Worm (Caenorhabditis elegans) whole organism, L4 larva: ENCODE measurements around the gene osm-11.

Experiments used
- D1046.2 ChIP-seq: fragments of 200-800 bp; sonication (Bioruptor generic); IDR thresholded peaks from 2 replicates; pipeline ENCODE4 v1.3.6; 2022; ENCODE audit warnings: missing genetic modification characterization, missing compliant biosample characterization
- F10B5.3 ChIP-seq: sonication (generic microtip); optimal IDR thresholded peaks from 2 replicates; lab custom pipeline; 2016; ENCODE audit warnings: mild to moderate bottlenecking, missing genetic modification characterization, missing compliant biosample characterization
- F37D6.2 ChIP-seq: sonication (generic microtip); optimal IDR thresholded peaks from 2 replicates; lab custom pipeline; 2016; ENCODE audit warnings: mild to moderate bottlenecking, missing genetic modification characterization, missing compliant biosample characterization
- F49E8.2 ChIP-seq: sonication (generic microtip); optimal IDR thresholded peaks from 2 replicates; lab custom pipeline; 2016; ENCODE audit warnings: missing compliant biosample characterization, mild to moderate bottlenecking, missing genetic modification characterization, borderline replicate concordance
- R02D3.7 ChIP-seq: fragments of 150-350 bp; sonication (generic microtip); optimal IDR thresholded peaks from 3 replicates; lab custom pipeline; 2014; ENCODE audit warnings: missing biosample characterization, missing genetic modification characterization
- T26A8.4 ChIP-seq: fragments of 200-800 bp; sonication (Bioruptor generic); IDR thresholded peaks from 2 replicates; pipeline ENCODE4 v1.3.6; 2022; ENCODE audit warnings: missing genetic modification characterization, missing compliant biosample characterization
- Y105C5A.15 ChIP-seq: fragments of 200-800 bp; sonication (Bioruptor generic); IDR thresholded peaks from 2 replicates; pipeline ENCODE4 v1.3.6; 2022; ENCODE audit warnings: missing genetic modification characterization, missing compliant biosample characterization
- Y48G9A.11 ChIP-seq: fragments of 200-800 bp; sonication (Bioruptor generic); IDR thresholded peaks from 2 replicates; pipeline ENCODE4 v1.3.6; 2022; ENCODE audit warnings: missing genetic modification reagents, missing genetic modification characterization, missing compliant biosample characterization
- Y5F2A.4 ChIP-seq: fragments of 200-800 bp; sonication (Bioruptor generic); optimal IDR thresholded peaks from 2 replicates; lab custom pipeline; 2018; ENCODE audit warnings: mild to moderate bottlenecking, missing genetic modification characterization, missing compliant biosample characterization
- ZK546.5 ChIP-seq, 2 experiments: sonication (generic microtip); optimal IDR thresholded peaks; 2 replicates each; lab custom pipeline; 2017; ENCODE audit warnings: missing biosample characterization in 2 of 2, missing genetic modification characterization in 2 of 2
- aha-1 ChIP-seq: fragments of 150-350 bp; peaks from one replicate; lab custom pipeline; 2014; ENCODE audit warnings: missing biosample characterization, missing genetic modification characterization
- ceh-62 ChIP-seq: sonication (generic microtip); optimal IDR thresholded peaks from 2 replicates; lab custom pipeline; 2017; ENCODE audit warnings: missing biosample characterization, missing genetic modification characterization
- ces-1 ChIP-seq: fragments of 150-350 bp; sonication (generic microtip); optimal IDR thresholded peaks from 4 replicates; lab custom pipeline; 2014; ENCODE audit warnings: missing biosample characterization, missing genetic modification reagents, missing genetic modification characterization
- cey-2 ChIP-seq: sonication (generic microtip); optimal IDR thresholded peaks from 3 replicates; lab custom pipeline; 2017; ENCODE audit warnings: missing genetic modification characterization, mild to moderate bottlenecking, missing compliant biosample characterization, antibody characterized with exemption, borderline replicate concordance; ENCODE audit not compliant: insufficient read depth
- ctbp-1 ChIP-seq: fragments of 200-800 bp; sonication (Bioruptor generic); IDR thresholded peaks from 2 replicates; pipeline ENCODE4 v1.3.6; 2022; ENCODE audit warnings: missing genetic modification reagents, missing genetic modification characterization, missing compliant biosample characterization
- daf-19 ChIP-seq: fragments of 200-800 bp; sonication (Bioruptor generic); conservative IDR thresholded peaks from 2 replicates; pipeline ENCODE4 v1.3.6; 2022; ENCODE audit warnings: missing genetic modification characterization, missing compliant biosample characterization
- daf-8 ChIP-seq: fragments of 200-800 bp; sonication (Bioruptor generic); IDR thresholded peaks from 2 replicates; pipeline ENCODE4 v1.3.6; 2022; ENCODE audit warnings: missing genetic modification characterization, missing compliant biosample characterization
- dmd-6 ChIP-seq: fragments of 200-800 bp; sonication (Bioruptor generic); IDR thresholded peaks from 2 replicates; pipeline ENCODE4 v1.3.6; 2022; ENCODE audit warnings: missing genetic modification reagents, missing genetic modification characterization, missing compliant biosample characterization
- duxl-1 ChIP-seq: sonication (generic microtip); optimal IDR thresholded peaks from 2 replicates; lab custom pipeline; 2016; ENCODE audit warnings: mild to moderate bottlenecking, missing genetic modification characterization, moderate library complexity, missing compliant biosample characterization; ENCODE audit not compliant: poor library complexity
- dve-1 ChIP-seq: sonication (generic microtip); optimal IDR thresholded peaks from 2 replicates; lab custom pipeline; 2017; ENCODE audit warnings: antibody characterized with exemption, mild to moderate bottlenecking, missing genetic modification characterization, missing compliant biosample characterization; ENCODE audit not compliant: insufficient read depth
- egl-27 ChIP-seq: sonication (generic microtip); optimal IDR thresholded peaks from 3 replicates; lab custom pipeline; 2017; ENCODE audit warnings: missing biosample characterization, missing genetic modification reagents, missing genetic modification characterization
- fkh-10 ChIP-seq: fragments of 150-350 bp; optimal IDR thresholded peaks from 2 replicates; lab custom pipeline; 2014; ENCODE audit warnings: missing biosample characterization, missing genetic modification reagents, missing genetic modification characterization
- fos-1 ChIP-seq: fragments of 150-350 bp; optimal IDR thresholded peaks from 2 replicates; lab custom pipeline; 2014; ENCODE audit warnings: missing biosample characterization, missing genetic modification characterization
- hmg-1.1 ChIP-seq: fragments of 200-800 bp; sonication (Bioruptor generic); IDR thresholded peaks from 2 replicates; pipeline ENCODE4 v1.3.6; 2022; ENCODE audit warnings: missing genetic modification reagents, missing genetic modification characterization, missing compliant biosample characterization
- jun-1 ChIP-seq: fragments of 150-350 bp; optimal IDR thresholded peaks from 2 replicates; lab custom pipeline; 2014; ENCODE audit warnings: missing biosample characterization, missing genetic modification reagents, missing genetic modification characterization
- lim-7 ChIP-seq: fragments of 200-800 bp; sonication (Bioruptor generic); IDR thresholded peaks from 2 replicates; pipeline ENCODE4 v1.3.6; 2022; ENCODE audit warnings: missing genetic modification characterization, missing compliant biosample characterization
- lin-13 ChIP-seq: fragments of 150-350 bp; optimal IDR thresholded peaks from 2 replicates; lab custom pipeline; 2014; ENCODE audit warnings: missing biosample characterization, missing genetic modification reagents, missing genetic modification characterization
- lin-15B ChIP-seq: fragments of 150-350 bp; sonication (generic microtip); optimal IDR thresholded peaks from 3 replicates; lab custom pipeline; 2014; ENCODE audit warnings: missing biosample characterization, missing genetic modification characterization
- lin-39 ChIP-seq: fragments of 150-350 bp; optimal IDR thresholded peaks from 2 replicates; lab custom pipeline; 2014; ENCODE audit warnings: missing biosample characterization, missing genetic modification reagents, missing genetic modification characterization
- lir-3 ChIP-seq: sonication (generic microtip); optimal IDR thresholded peaks from 2 replicates; lab custom pipeline; 2016; ENCODE audit warnings: mild to moderate bottlenecking, missing genetic modification characterization, missing compliant biosample characterization
- lsy-2 ChIP-seq, 2 experiments: fragments of 150-350 bp in 1 of 2; sonication (generic microtip) in 1 of 2; optimal IDR thresholded peaks; 2 replicates each; lab custom pipeline; 2014 to 2017; ENCODE audit warnings: missing biosample characterization in 2 of 2, missing genetic modification characterization in 2 of 2
- madf-5 ChIP-seq, 2 experiments: fragments of 200-800 bp; sonication (Bioruptor generic); IDR thresholded peaks; 2 replicates each; pipeline ENCODE4 v1.3.6; 2022; ENCODE audit warnings: missing compliant biosample characterization in 2 of 2, missing genetic modification characterization in 2 of 2
- nhr-10 ChIP-seq: fragments of 150-350 bp; optimal IDR thresholded peaks from 2 replicates; lab custom pipeline; 2014; ENCODE audit warnings: missing biosample characterization, missing genetic modification characterization
- nhr-11 ChIP-seq: fragments of 150-350 bp; optimal IDR thresholded peaks from 2 replicates; lab custom pipeline; 2014; ENCODE audit warnings: missing biosample characterization, missing genetic modification characterization
- nhr-111 ChIP-seq: fragments of 200-800 bp; sonication (Bioruptor generic); optimal IDR thresholded peaks from 2 replicates; lab custom pipeline; 2018; ENCODE audit warnings: mild to moderate bottlenecking, missing genetic modification characterization, missing compliant biosample characterization
- nhr-237 ChIP-seq: sonication (generic microtip); optimal IDR thresholded peaks from 2 replicates; lab custom pipeline; 2017; ENCODE audit warnings: missing biosample characterization, missing genetic modification characterization
- nhr-41 ChIP-seq: fragments of 200-800 bp; sonication (Bioruptor generic); IDR thresholded peaks from 2 replicates; pipeline ENCODE4 v1.3.6; 2022; ENCODE audit warnings: missing genetic modification reagents, missing genetic modification characterization, missing compliant biosample characterization
- nhr-48 ChIP-seq: sonication (generic microtip); optimal IDR thresholded peaks from 2 replicates; lab custom pipeline; 2016; ENCODE audit warnings: mild to moderate bottlenecking, missing genetic modification characterization, missing compliant biosample characterization
- pha-4 ChIP-seq, 2 experiments: fragments of 150-350 bp in 1 of 2; fragments of 200-800 bp in 1 of 2; sonication (Bioruptor generic) in 1 of 2; IDR thresholded peaks in 1 of 2; optimal IDR thresholded peaks in 1 of 2; 2 replicates each; pipeline versions ENCODE4 v1.3.6 to Lab custom; 2014 to 2022; ENCODE audit warnings: missing genetic modification characterization in 2 of 2, missing genetic modification reagents in 2 of 2, missing biosample characterization in 1 of 2, missing compliant biosample characterization in 1 of 2
- php-3 ChIP-seq: fragments of 200-800 bp; sonication (Bioruptor generic); IDR thresholded peaks from 2 replicates; pipeline ENCODE4 v1.3.6; 2022; ENCODE audit warnings: missing genetic modification reagents, missing genetic modification characterization, missing compliant biosample characterization
- pqm-1 ChIP-seq: sonication (generic microtip); optimal IDR thresholded peaks from 2 replicates; lab custom pipeline; 2017; ENCODE audit warnings: missing biosample characterization, missing genetic modification characterization
- skn-1 ChIP-seq: fragments of 150-350 bp; optimal IDR thresholded peaks from 2 replicates; lab custom pipeline; 2014; ENCODE audit warnings: missing biosample characterization, missing genetic modification characterization
- snpc-4 ChIP-seq: fragments of 150-350 bp; optimal IDR thresholded peaks from 2 replicates; lab custom pipeline; 2014; ENCODE audit warnings: missing biosample characterization, missing genetic modification characterization
- spr-3 ChIP-seq: fragments of 200-800 bp; sonication (Bioruptor generic); optimal IDR thresholded peaks from 2 replicates; lab custom pipeline; 2018; ENCODE audit warnings: mild to moderate bottlenecking, missing genetic modification characterization, missing compliant biosample characterization
- tra-1 ChIP-seq: fragments of 200-800 bp; sonication (Bioruptor generic); IDR thresholded peaks from 2 replicates; pipeline ENCODE4 v1.3.6; 2022; ENCODE audit warnings: missing genetic modification reagents, missing genetic modification characterization, missing compliant biosample characterization
- unc-130 ChIP-seq: sonication (generic microtip); optimal IDR thresholded peaks from 2 replicates; lab custom pipeline; 2016; ENCODE audit warnings: missing genetic modification reagents, missing genetic modification characterization, missing compliant biosample characterization
- zag-1 ChIP-seq: fragments of 150-350 bp; optimal IDR thresholded peaks from 2 replicates; lab custom pipeline; 2014; ENCODE audit warnings: missing biosample characterization, missing genetic modification characterization
- zfp-2 ChIP-seq: sonication (generic microtip); optimal IDR thresholded peaks from 2 replicates; lab custom pipeline; 2016; ENCODE audit warnings: mild to moderate bottlenecking, missing genetic modification characterization, missing compliant biosample characterization
- zfp-3 ChIP-seq: fragments of 200-800 bp; sonication (Bioruptor generic); conservative IDR thresholded peaks from 2 replicates; pipeline ENCODE4 v1.3.6; 2022; ENCODE audit warnings: missing genetic modification reagents, missing genetic modification characterization, missing compliant biosample characterization
- zip-2 ChIP-seq: fragments of 150-350 bp; optimal IDR thresholded peaks from 2 replicates; lab custom pipeline; 2014; ENCODE audit warnings: missing biosample characterization, missing genetic modification characterization
- ztf-11 ChIP-seq: fragments of 150-350 bp; optimal IDR thresholded peaks from 2 replicates; lab custom pipeline; 2014; ENCODE audit warnings: missing biosample characterization, missing genetic modification characterization

osm-11 gene

ce11 chrX:17423894-17424594, 2.7 kb upstream of the osm-11 start (continued):
- TF ChIP-seq ceh-62 = no peak
- TF ChIP-seq nhr-11 (tag; lab: Kevin White, UChicago) = no peak
- no peak for TF ChIP-seq F49E8.2 (tag; lab: Kevin White, UChicago)
- no peak for TF ChIP-seq Y105C5A.15
- TF ChIP-seq ZK546.5 (tag; optimal IDR thresholded peaks at IDR 0.05; lab: Kevin White, UChicago) = no peak
- TF ChIP-seq dmd-6 (GFP tag; lab: Robert Waterston, UW) = peak; percentile 38; the same call in 1 of the 2 replicates
- no peak for TF ChIP-seq jun-1
- no peak for TF ChIP-seq lir-3 (tag; lab: Kevin White, UChicago)
- TF ChIP-seq madf-5 (GFP tag; IDR thresholded peaks at IDR 0.05; lab: Robert Waterston, UW) = no peak
- no peak for TF ChIP-seq T26A8.4
- no peak for TF ChIP-seq fos-1 (tag; lab: Kevin White, UChicago)
- no peak for TF ChIP-seq nhr-10 (tag; lab: Kevin White, UChicago)
- 0 out of 2 replicates have a peak, but pooled peaks have one; percentile 12 for TF ChIP-seq tra-1 (GFP tag; lab: Robert Waterston, UW)
- TF ChIP-seq duxl-1 (tag; lab: Kevin White, UChicago) = no peak
- TF ChIP-seq daf-8 (GFP tag; lab: Robert Waterston, UW) = no peak
- no peak for TF ChIP-seq nhr-41 (GFP tag; lab: Robert Waterston, UW)
- TF ChIP-seq ces-1 (GFP tag; lab: Kevin White, UChicago) = no peak
- no peak for TF ChIP-seq Y5F2A.4 (GFP tag; lab: Kevin White, UChicago)
- TF ChIP-seq ztf-11 (tag; lab: Kevin White, UChicago) = no peak
- no peak for TF ChIP-seq zfp-3
- TF ChIP-seq hmg-1.1 = no peak
- TF ChIP-seq lsy-2 (tag; optimal IDR thresholded peaks at IDR 0.05; lab: Kevin White, UChicago) = no peak
- TF ChIP-seq R02D3.7 = no peak
- no peak for TF ChIP-seq lin-39 (tag; lab: Kevin White, UChicago)
- no peak for TF ChIP-seq pqm-1 (tag; lab: Kevin White, UChicago)
- TF ChIP-seq skn-1 = no peak
- no peak for TF ChIP-seq daf-19 (GFP tag; lab: Robert Waterston, UW)
- no peak for TF ChIP-seq zip-2 (tag; lab: Kevin White, UChicago)
- no peak for TF ChIP-seq egl-27
- TF ChIP-seq F37D6.2 (tag; lab: Kevin White, UChicago) = no peak
- no peak for TF ChIP-seq lim-7 (GFP tag; lab: Robert Waterston, UW)
- no peak for TF ChIP-seq php-3 (GFP tag; lab: Robert Waterston, UW)
- TF ChIP-seq snpc-4 (tag; lab: Kevin White, UChicago) = no peak
- TF ChIP-seq F10B5.3 (tag; lab: Kevin White, UChicago) = no peak
- TF ChIP-seq zfp-2 = no peak
- TF ChIP-seq lin-15B (tag; lab: Kevin White, UChicago) = no peak
- TF ChIP-seq dve-1 = peak; percentile 4
- TF ChIP-seq nhr-237 = no peak
- TF ChIP-seq aha-1 (tag; lab: Kevin White, UChicago) = peak; percentile 44
- no peak for TF ChIP-seq unc-130 (GFP tag; lab: Kevin White, UChicago)
- TF ChIP-seq fkh-10 = no peak
- no peak for TF ChIP-seq cey-2 (tag; lab: Kevin White, UChicago)
- TF ChIP-seq lin-13 (GFP tag; lab: Kevin White, UChicago) = no peak
- TF ChIP-seq nhr-48 = peak; percentile 56
- TF ChIP-seq Y48G9A.11 (GFP tag; lab: Robert Waterston, UW) = no peak
- no peak for TF ChIP-seq nhr-111 (GFP tag; lab: Kevin White, UChicago)
- TF ChIP-seq pha-4 (GFP tag; IDR thresholded peaks at IDR 0.05; lab: Robert Waterston, UW) = no peak
- TF ChIP-seq pha-4 (tag; optimal IDR thresholded peaks at IDR 0.05; lab: Kevin White, UChicago) = no peak
- TF ChIP-seq zag-1 (tag; lab: Kevin White, UChicago) = no peak
- TF ChIP-seq spr-3 (GFP tag; lab: Kevin White, UChicago) = no peak
- TF ChIP-seq ctbp-1 (GFP tag; lab: Robert Waterston, UW) = no peak
- no peak for TF ChIP-seq D1046.2 (GFP tag; lab: Robert Waterston, UW)
